Fruit fly (Drosophila melanogaster) Kc167 (cell line): ENCODE data around the gene polybromo.

Experiments used
- Myc ChIP-seq: fragments of >200 bp; optimal IDR thresholded peaks from 2 replicates; lab custom pipeline; 2017; ENCODE audit warnings: missing external identifiers
- Sin3A ChIP-seq: fragments of >200 bp; optimal IDR thresholded peaks from 2 replicates; lab custom pipeline; 2018; ENCODE audit warnings: missing external identifiers
- h ChIP-seq: fragments of >200 bp; optimal IDR thresholded peaks from 3 replicates; lab custom pipeline; 2018; ENCODE audit warnings: missing external identifiers
- insv ChIP-seq: fragments of >200 bp; optimal IDR thresholded peaks from 3 replicates; lab custom pipeline; 2018; ENCODE audit warnings: missing external identifiers
- psq ChIP-seq: fragments of >200 bp; optimal IDR thresholded peaks from 2 replicates; lab custom pipeline; 2017; ENCODE audit warnings: missing external identifiers
- ttk ChIP-seq: sonication (Bioruptor generic); optimal IDR thresholded peaks from 2 replicates; lab custom pipeline; 2017; ENCODE audit warnings: missing external identifiers

The polybromo gene

DNA sequence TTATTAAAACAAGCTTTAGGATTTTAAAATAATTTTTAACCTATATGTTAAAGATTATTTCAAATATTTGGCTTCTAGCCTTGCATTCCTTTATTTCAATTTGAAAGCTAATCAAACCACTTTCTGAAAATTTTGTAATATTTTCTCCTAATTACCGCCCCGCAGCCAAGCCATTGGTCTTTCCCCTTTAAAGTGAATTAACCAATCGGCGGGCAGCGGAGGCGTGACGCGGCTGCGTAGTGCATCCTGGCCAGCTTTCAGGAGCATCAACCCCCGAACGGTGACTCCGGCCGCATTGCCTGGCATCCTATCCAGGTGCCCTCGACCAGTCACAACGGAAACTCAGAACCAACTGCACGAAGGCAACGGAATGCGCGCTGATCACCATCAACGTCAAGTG lies 17.3 kb downstream of the polybromo start, which contains the start of gene Ets96B:
Gene Ets96B, plus strand, starts transcription at position 321 of the 400 bp plus-strand sequence.
- no peak for TF ChIP-seq psq (lab: Kevin White, UChicago)
- no peak for TF ChIP-seq h
- no peak for TF ChIP-seq Sin3A (lab: Kevin White, UChicago)
- TF ChIP-seq insv (lab: Kevin White, UChicago) = no peak
- TF ChIP-seq ttk (lab: Kevin White, UChicago) = no peak
- TF ChIP-seq Myc (lab: Kevin White, UChicago) = no peak

DNA sequence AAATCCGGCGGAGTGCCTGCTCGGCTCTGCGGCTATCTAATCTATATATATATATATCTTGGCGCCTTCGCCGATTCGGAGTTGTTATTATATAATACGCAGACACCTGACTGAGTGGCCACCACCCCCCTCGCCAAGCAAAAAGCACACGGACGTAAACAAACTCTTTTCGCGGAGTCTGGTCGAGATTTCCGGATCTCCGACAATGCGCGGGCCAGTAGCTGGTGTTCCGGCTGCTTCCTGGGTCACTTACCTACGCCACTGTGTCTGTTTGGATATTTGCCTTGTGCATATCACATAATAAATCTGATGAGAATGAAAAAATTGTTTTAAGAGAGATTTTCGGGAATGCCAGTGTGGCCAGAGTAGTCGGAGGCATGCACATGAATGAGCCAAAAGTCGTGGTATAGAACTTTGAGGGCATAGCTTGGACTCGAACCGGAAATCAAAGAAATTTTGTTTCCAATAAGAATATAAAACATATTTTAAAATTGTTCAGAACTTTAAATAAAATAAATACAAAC lies 18.0 kb downstream of the polybromo start, which contains the start of gene CG5805:
Gene CG5805, minus strand, starts transcription at position 380 of the 524 bp plus-strand sequence.
- TF ChIP-seq Sin3A (lab: Kevin White, UChicago) = no peak
- TF ChIP-seq Myc (lab: Kevin White, UChicago) = no peak
- no peak for TF ChIP-seq ttk (lab: Kevin White, UChicago)
- no peak for TF ChIP-seq h
- TF ChIP-seq psq (lab: Kevin White, UChicago) = no peak
- no peak for TF ChIP-seq insv (lab: Kevin White, UChicago)

DNA sequence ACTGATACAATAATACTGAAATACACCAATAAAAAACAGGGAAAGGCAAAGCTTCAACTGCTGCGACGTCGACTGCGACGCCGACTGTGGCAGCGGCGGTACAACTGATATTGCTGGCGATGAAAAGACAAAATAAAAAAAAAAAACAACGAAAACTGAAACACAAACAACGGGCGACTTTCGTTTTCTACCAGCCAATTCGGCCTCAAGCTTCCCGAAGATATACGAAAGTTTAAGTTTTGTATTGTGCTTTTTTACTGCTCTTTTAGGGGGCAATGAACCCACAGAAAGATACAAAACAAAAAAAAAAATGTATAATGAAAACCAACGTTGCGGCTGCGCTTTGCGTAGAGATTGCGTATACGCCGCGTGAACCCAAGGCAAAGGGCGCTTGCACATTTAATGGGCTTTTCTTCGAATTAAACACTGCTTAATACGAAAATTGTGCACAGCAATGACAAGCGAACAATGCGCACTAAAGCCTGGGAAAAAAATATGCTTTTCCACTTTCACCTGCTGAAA lies 26.8 kb downstream of the polybromo start:
- TF ChIP-seq insv (lab: Kevin White, UChicago) (no peak), h (no peak)

DNA sequence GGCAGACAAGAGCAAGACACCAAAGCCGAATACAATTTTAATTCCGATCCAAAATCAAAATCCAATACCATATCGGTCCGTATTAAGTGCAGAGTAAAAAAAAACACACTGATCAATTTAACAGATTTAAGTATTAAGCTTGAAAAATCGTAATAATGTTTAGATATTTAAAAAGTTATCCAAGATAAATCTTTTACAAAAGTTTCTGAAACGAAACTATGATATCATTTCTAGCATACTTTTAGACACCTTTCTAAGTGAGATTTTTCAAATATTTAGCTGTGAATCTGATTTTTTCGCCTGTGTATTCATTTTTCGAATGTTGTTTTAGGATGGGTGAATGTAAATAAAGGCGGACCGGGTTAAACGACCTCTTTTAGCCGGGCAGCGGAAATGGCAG lies 28.0 kb downstream of the polybromo start:
- TF ChIP-seq Sin3A (lab: Kevin White, UChicago) (no peak), ttk (lab: Kevin White, UChicago) (no peak), insv (lab: Kevin White, UChicago) (no peak), h (no peak)

DNA sequence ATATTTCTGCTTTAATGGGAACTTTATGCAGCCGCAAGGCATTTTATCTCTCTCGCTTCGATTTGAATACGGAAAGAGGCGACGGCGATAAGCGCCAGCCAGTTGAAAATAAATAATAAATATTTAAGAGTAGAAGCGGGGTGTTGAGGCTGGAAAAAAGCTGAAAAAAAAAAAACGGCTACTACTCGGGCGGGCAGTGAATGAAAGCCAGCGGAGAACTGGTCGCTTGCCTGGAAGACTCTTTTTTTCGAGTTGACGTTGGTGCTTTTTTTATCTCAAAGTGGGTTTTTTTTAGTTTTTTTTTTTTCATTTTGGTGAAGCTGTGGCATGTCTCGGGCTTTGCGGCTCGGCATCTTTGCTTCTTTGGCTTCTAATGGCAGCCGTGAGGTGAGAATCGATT lies 31.6 kb downstream of the polybromo start:
- TF ChIP-seq Sin3A (lab: Kevin White, UChicago) = no peak
- no peak for TF ChIP-seq insv (lab: Kevin White, UChicago)

DNA sequence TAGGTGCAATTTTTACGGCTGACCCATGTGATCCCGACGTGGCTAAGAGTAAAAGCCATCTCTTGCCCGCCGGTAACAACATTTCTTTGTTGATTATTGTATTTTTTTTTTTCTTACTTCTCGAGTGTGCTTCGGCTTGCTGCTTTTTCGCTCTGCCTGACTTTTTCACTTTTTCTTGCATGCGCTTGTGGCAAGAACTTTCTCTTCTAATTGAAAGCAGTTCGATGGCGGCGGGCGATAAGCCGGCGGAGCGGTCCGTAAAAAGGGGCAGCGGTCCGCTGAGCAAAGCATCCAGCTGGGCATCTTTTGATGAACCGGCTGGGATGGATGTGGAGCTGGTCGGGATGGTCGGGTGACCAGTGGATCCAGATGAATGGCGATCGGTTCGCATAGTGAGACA lies 32.0 kb downstream of the polybromo start:
- TF ChIP-seq psq (lab: Kevin White, UChicago) (no peak), Myc (lab: Kevin White, UChicago) (no peak), Sin3A (lab: Kevin White, UChicago) (no peak), insv (lab: Kevin White, UChicago) (no peak), h (no peak), ttk (lab: Kevin White, UChicago) (no peak)

DNA sequence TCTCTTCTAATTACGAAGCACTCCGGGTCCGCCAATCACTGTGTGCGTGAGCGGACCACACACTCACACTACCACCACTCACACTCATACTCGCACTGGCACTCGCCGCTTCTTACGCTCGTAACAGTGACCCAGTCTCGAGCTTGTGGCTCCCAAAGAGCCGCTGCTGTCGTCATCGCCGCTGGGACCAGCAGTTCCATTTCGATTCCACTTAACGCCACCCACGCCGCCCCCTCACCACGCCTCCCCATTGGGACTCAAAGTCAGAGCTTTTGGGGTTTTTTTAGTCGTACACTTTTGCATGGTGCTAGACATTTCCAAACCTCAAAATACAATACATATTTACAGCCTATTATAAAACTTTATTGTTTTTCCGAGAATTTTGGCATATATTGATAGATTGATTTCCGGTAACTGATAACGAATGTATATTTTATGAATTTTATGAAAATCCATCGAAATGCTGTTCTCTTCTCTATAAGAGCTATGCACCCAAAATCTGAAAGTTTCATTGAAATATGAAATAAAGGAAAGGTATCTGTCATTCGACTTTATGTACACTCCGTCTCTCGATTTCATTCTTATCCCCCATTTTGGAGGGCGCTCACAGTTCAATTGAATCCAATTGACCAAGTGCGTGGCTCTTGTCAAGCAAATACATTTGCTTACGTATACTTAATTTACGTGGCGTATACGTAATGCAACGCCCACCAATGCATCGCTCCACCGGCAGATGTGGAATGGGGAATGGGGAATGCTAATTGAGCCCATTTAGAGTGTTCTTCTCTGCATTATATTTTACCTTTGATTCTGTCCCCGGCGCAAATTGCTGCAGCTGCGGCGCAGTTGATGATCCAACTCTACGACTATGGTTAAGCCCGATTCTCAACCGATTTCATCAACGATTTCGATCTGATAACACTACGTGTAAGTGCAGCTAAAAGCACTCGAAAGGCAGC lies 33.5 kb downstream of the polybromo start, which contains the start of gene CG42331:
Gene CG42331, plus strand, starts transcription at position 909 of the 959 bp plus-strand sequence.
- TF ChIP-seq insv (lab: Kevin White, UChicago) (no peak), Myc (lab: Kevin White, UChicago) (no peak), psq (lab: Kevin White, UChicago) (no peak), Sin3A (lab: Kevin White, UChicago) (no peak), h (no peak), ttk (lab: Kevin White, UChicago) (no peak)

DNA sequence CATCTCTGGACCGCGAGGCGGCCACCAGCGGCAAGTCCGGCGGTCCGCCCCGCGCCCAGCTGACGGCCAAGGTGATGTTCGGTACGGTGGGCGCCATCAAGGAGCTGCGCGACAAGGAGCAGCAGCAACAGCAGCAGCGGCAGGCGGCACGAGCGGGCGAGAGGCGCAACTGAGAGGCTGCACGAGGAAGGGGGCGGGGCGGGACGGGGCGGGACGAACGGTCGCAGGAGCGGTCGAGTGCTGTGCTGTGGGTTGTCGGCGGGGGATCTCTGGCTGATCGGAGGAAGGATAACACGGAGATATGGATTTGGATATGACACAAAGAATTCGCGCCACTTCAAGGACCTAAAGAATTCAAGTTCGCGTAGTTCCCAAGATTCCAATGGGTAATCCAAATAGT lies 35.5 kb downstream of the polybromo start:
- TF ChIP-seq Myc (lab: Kevin White, UChicago) (no peak), ttk (lab: Kevin White, UChicago) (peak; percentile 48)

DNA sequence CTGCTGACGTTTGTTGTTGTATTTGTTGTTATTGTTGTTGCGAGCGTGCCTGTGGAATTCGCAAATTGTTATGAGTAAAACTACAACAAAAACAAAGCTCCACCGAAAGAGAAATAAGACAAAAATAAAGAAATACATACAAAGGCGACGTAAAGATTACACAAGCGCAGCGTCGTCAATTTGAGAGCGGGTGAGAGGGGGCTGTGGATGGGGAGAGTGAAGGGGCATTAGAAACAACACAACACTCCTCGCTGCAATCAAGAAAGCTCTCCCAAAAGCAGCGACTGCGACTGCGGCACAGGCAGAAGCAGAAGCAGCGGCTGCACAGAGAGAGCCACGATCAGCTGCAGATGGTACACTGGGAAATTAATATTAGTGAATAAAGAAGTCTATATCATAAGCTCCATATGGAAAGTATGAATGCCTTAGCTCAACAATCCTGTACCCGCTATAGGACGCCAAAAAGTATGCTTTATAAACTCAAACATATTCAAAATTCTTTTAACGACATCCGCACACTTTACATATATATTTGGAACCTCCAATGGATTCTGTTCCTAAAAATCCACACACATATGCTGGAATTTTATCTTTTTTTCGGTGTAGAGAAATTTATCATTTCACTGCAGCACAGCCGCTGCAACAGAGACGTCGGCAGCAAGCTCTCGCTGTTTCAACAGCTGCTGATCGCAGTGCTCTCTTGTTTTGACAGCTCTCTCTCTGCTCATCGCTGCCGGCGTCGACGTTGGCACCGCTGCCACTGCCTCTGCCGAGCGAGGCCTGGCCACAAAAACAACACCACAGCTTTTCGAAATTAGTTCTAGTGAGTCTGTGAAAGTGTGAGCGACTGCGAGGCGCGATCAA lies 36.3 kb downstream of the polybromo start, which contains the start of gene CG13631:
Gene CG13631, plus strand, starts transcription at position 814 of the 864 bp plus-strand sequence.
- TF ChIP-seq Myc (lab: Kevin White, UChicago) (no peak), Sin3A (lab: Kevin White, UChicago) (no peak), h (no peak), psq (lab: Kevin White, UChicago) (no peak), insv (lab: Kevin White, UChicago) (no peak), ttk (lab: Kevin White, UChicago) (no peak)

DNA sequence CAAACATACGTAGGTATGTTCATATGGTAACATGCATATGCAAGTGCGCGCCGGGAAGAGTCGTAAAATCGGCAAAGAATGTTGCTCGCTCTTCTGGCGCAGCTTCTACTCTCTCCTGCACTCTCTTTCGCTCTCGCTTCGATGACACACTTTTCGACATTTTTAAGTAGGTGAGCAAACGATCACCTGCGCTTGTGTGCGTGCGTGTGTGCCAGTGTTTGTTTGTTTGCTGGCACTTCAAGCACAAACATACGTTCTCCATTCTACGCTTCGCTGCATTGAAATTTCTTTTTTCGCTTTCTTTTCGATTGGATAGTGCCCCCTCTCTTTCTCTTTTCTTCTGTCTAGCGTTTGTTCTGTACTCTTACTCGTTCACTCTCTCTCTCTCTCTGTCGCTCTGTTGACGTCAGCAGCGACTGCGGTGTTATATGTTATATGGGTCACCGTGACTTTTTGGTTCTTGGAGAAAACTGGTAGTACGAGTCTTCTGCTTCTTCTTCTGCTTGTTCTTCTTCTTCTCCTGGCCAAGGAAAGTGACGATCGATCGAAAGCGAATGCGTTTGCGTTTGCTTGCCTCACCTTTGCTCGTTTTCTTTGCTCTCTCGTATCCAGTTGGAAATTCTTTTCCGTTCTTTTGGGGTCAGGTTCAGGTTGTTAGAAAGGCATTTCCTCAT lies 37.3 kb downstream of the polybromo start:
- TF ChIP-seq Sin3A (lab: Kevin White, UChicago) = no peak
- no peak for TF ChIP-seq Myc (lab: Kevin White, UChicago)
- TF ChIP-seq insv (lab: Kevin White, UChicago) = no peak
- no peak for TF ChIP-seq h
- no peak for TF ChIP-seq psq (lab: Kevin White, UChicago)
- no peak for TF ChIP-seq ttk (lab: Kevin White, UChicago)

DNA sequence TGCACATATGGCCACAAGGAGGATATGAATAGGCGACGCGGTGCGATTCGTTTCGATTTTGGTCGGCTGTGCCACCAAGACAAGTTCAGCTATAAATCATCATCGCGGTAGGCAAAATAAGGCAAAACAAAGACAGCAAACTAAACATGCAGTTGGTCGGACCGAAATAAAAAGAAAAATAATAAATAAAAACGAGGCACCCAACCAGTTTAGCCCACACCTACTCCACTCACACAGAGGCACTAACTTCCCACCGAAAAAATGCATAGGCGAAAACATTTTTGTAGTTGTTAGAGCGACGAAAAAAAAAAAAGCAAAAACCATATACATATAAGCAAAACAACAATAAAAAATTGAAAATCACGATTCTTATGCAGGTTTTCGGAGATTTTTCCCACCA lies 38.4 kb downstream of the polybromo start:
- TF ChIP-seq insv (lab: Kevin White, UChicago) (no peak), psq (lab: Kevin White, UChicago) (no peak), h (no peak), Sin3A (lab: Kevin White, UChicago) (no peak), Myc (lab: Kevin White, UChicago) (no peak), ttk (lab: Kevin White, UChicago) (no peak)
